Worm (Caenorhabditis elegans): ENCODE data around the gene ptr-22.
"Not testable (repeated sequence)": the region's sequence is repeated elsewhere in the genome, so short reads cannot be mapped to it uniquely, and the experiment has no call there.

ce11 chrV:18940826-18941225, 9.6 kb upstream of the ptr-22 start:
- not testable (repeated sequence) for TF ChIP-seq pqm-1 (tag; optimal IDR thresholded peaks at IDR 0.05); nhr-28 (tag; optimal IDR thresholded peaks at IDR 0.05); ztf-11 (tag; optimal IDR thresholded peaks at IDR 0.05); nhr-25 (tag; optimal IDR thresholded peaks at IDR 0.05); fkh-10 (GFP tag; optimal IDR thresholded peaks at IDR 0.05); elt-2 (tag; optimal IDR thresholded peaks at IDR 0.05); egl-27 (tag; optimal IDR thresholded peaks at IDR 0.05); tbx-2 (tag; optimal IDR thresholded peaks at IDR 0.05)
